Worm (Caenorhabditis elegans) whole organism, L3 larva: Measurements from ENCODE around the gene dot-1.2.

ENCODE experiments used
- R02D3.7 ChIP-seq: fragments of 150-350 bp; optimal IDR thresholded peaks from 2 replicates; lab custom pipeline; 2014; ENCODE audit warnings: missing biosample characterization, missing genetic modification characterization
- ama-1 ChIP-seq: fragments of 150-350 bp; optimal IDR thresholded peaks from 2 replicates; lab custom pipeline; 2018
- ceh-16 ChIP-seq: sonication (generic microtip); optimal IDR thresholded peaks from 2 replicates; lab custom pipeline; 2017; ENCODE audit warnings: missing biosample characterization, missing genetic modification characterization
- ceh-28 ChIP-seq: fragments of 150-350 bp; optimal IDR thresholded peaks from 2 replicates; lab custom pipeline; 2014; ENCODE audit warnings: missing biosample characterization, missing genetic modification reagents, missing genetic modification characterization
- ceh-82 ChIP-seq: fragments of 150-350 bp; optimal IDR thresholded peaks from 2 replicates; lab custom pipeline; 2014; ENCODE audit warnings: missing biosample characterization, missing genetic modification characterization
- ceh-9 ChIP-seq: sonication (generic microtip); optimal IDR thresholded peaks from 2 replicates; lab custom pipeline; 2018; ENCODE audit warnings: missing biosample characterization, missing genetic modification characterization
- daf-12 ChIP-seq: fragments of 150-350 bp; optimal IDR thresholded peaks from 2 replicates; lab custom pipeline; 2014; ENCODE audit warnings: missing biosample characterization, missing genetic modification reagents, missing genetic modification characterization
- egl-27 ChIP-seq: sonication (generic microtip); optimal IDR thresholded peaks from 4 replicates; lab custom pipeline; 2017; ENCODE audit warnings: missing biosample characterization, missing genetic modification reagents, missing genetic modification characterization
- elt-1 ChIP-seq: fragments of 150-350 bp; optimal IDR thresholded peaks from 2 replicates; lab custom pipeline; 2014; ENCODE audit warnings: missing biosample characterization, missing genetic modification characterization
- elt-2 ChIP-seq: sonication (generic microtip); optimal IDR thresholded peaks from 2 replicates; lab custom pipeline; 2016; ENCODE audit warnings: missing genetic modification reagents, mild to moderate bottlenecking, missing genetic modification characterization, missing compliant biosample characterization
- eor-1 ChIP-seq, 2 experiments: fragments of 150-350 bp; optimal IDR thresholded peaks; 2 replicates each; lab custom pipeline; 2014 to 2018; ENCODE audit warnings: missing biosample characterization in 2 of 2, missing genetic modification characterization in 2 of 2
- fkh-10 ChIP-seq: sonication (generic microtip); optimal IDR thresholded peaks from 2 replicates; lab custom pipeline; 2017; ENCODE audit warnings: missing biosample characterization, missing genetic modification reagents, missing genetic modification characterization
- fkh-2 ChIP-seq: fragments of 150-350 bp; optimal IDR thresholded peaks from 2 replicates; lab custom pipeline; 2014; ENCODE audit warnings: missing biosample characterization, missing genetic modification reagents, missing genetic modification characterization
- hmg-11 ChIP-seq: sonication (generic microtip); optimal IDR thresholded peaks from 2 replicates; lab custom pipeline; 2016; ENCODE audit warnings: missing genetic modification characterization, missing compliant biosample characterization
- jun-1 ChIP-seq: fragments of 150-350 bp; optimal IDR thresholded peaks from 2 replicates; lab custom pipeline; 2014; ENCODE audit warnings: missing biosample characterization, missing genetic modification reagents, missing genetic modification characterization
- lin-15B ChIP-seq: fragments of 150-350 bp; optimal IDR thresholded peaks from 2 replicates; lab custom pipeline; 2014; ENCODE audit warnings: missing biosample characterization, missing genetic modification characterization
- lsy-12 ChIP-seq: sonication (generic microtip); optimal IDR thresholded peaks from 2 replicates; lab custom pipeline; 2016; ENCODE audit warnings: mild to moderate bottlenecking, missing genetic modification characterization, missing compliant biosample characterization
- mml-1 ChIP-seq: fragments of 150-350 bp; sonication (generic microtip); optimal IDR thresholded peaks from 3 replicates; lab custom pipeline; 2014; ENCODE audit warnings: missing biosample characterization, missing genetic modification characterization
- nfya-1 ChIP-seq: sonication (generic microtip); optimal IDR thresholded peaks from 2 replicates; lab custom pipeline; 2017; ENCODE audit warnings: missing genetic modification characterization, mild to moderate bottlenecking, missing compliant biosample characterization, antibody characterized with exemption, moderate library complexity; ENCODE audit not compliant: insufficient read depth
- nhr-12 ChIP-seq: fragments of 150-350 bp; optimal IDR thresholded peaks from 2 replicates; lab custom pipeline; 2014; ENCODE audit warnings: missing biosample characterization, missing genetic modification characterization
- nhr-237 ChIP-seq: fragments of 150-350 bp; optimal IDR thresholded peaks from 2 replicates; lab custom pipeline; 2014; ENCODE audit warnings: missing biosample characterization, missing genetic modification characterization
- nhr-28 ChIP-seq: fragments of 150-350 bp; optimal IDR thresholded peaks from 2 replicates; lab custom pipeline; 2014; ENCODE audit warnings: missing biosample characterization, missing genetic modification characterization
- nhr-43 ChIP-seq: sonication (generic microtip); optimal IDR thresholded peaks from 2 replicates; lab custom pipeline; 2016; ENCODE audit warnings: mild to moderate bottlenecking, missing genetic modification characterization, missing compliant biosample characterization; ENCODE audit not compliant: poor library complexity, severe bottlenecking
- nhr-67 ChIP-seq: fragments of 150-350 bp; optimal IDR thresholded peaks from 2 replicates; lab custom pipeline; 2014; ENCODE audit warnings: missing biosample characterization, missing genetic modification characterization
- nhr-76 ChIP-seq: fragments of 150-350 bp; sonication (generic microtip); optimal IDR thresholded peaks from 5 replicates; lab custom pipeline; 2014; ENCODE audit warnings: missing biosample characterization, missing genetic modification characterization
- nhr-77 ChIP-seq: fragments of 150-350 bp; optimal IDR thresholded peaks from 2 replicates; lab custom pipeline; 2014; ENCODE audit warnings: missing biosample characterization, missing genetic modification characterization
- pha-4 ChIP-seq: fragments of 150-350 bp; optimal IDR thresholded peaks from 2 replicates; lab custom pipeline; 2014; ENCODE audit warnings: missing biosample characterization, missing genetic modification reagents, missing genetic modification characterization
- pqm-1 ChIP-seq: fragments of 150-350 bp; optimal IDR thresholded peaks from 2 replicates; lab custom pipeline; 2017; ENCODE audit warnings: missing biosample characterization, missing genetic modification characterization, inconsistent platforms
- sea-2 ChIP-seq: fragments of 150-350 bp; sonication (generic microtip); optimal IDR thresholded peaks from 4 replicates; lab custom pipeline; 2014; ENCODE audit warnings: missing biosample characterization, missing genetic modification reagents, missing genetic modification characterization
- skn-1 ChIP-seq: fragments of 150-350 bp; optimal IDR thresholded peaks from 2 replicates; lab custom pipeline; 2014; ENCODE audit warnings: missing biosample characterization, missing genetic modification characterization
- tbx-2 ChIP-seq: sonication (generic microtip); optimal IDR thresholded peaks from 2 replicates; lab custom pipeline; 2016; ENCODE audit warnings: mild to moderate bottlenecking, missing genetic modification characterization, missing compliant biosample characterization
- unc-39 ChIP-seq: sonication (generic microtip); optimal IDR thresholded peaks from 4 replicates; lab custom pipeline; 2017; ENCODE audit warnings: missing biosample characterization, missing genetic modification characterization
- unc-62 ChIP-seq: fragments of 150-350 bp; sonication (generic microtip); optimal IDR thresholded peaks from 4 replicates; lab custom pipeline; 2014; ENCODE audit warnings: missing biosample characterization, missing genetic modification reagents, missing genetic modification characterization
- zag-1 ChIP-seq: fragments of 150-350 bp; optimal IDR thresholded peaks from 2 replicates; lab custom pipeline; 2014; ENCODE audit warnings: missing biosample characterization, missing genetic modification characterization
- ztf-11 ChIP-seq: fragments of 150-350 bp; optimal IDR thresholded peaks from 2 replicates; lab custom pipeline; 2014; ENCODE audit warnings: missing biosample characterization, missing genetic modification characterization
- ztf-4 ChIP-seq: fragments of 150-350 bp; optimal IDR thresholded peaks from 2 replicates; lab custom pipeline; 2014; ENCODE audit warnings: missing biosample characterization, missing genetic modification characterization

The dot-1.2 gene

DNA sequence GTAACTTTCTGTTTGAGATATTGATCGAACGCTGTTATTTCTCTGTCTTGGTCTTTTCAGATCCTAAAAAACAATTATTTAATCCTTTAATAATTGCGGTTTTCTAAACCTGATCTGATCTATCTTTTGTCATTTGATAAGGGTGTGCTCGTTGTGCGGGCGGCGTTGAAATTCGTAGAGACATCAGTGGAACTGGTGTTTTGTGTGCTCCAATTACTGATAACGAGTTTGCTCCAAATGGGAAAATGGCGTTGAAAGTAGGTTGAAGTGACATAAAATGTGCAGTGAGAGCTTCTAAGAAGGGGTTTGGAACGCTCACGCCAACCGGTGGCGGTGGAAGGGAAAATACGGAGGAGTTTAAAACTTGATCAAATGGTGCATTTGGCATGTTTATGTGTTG is 14.7 kb downstream of the dot-1.2 start:
- TF ChIP-seq elt-2 (tag; lab: Kevin White, UChicago): peak; percentile 67
- no peak for TF ChIP-seq sea-2 (GFP tag; lab: Kevin White, UChicago)
- TF ChIP-seq nhr-12 (tag; lab: Kevin White, UChicago): no peak
- peak; percentile 56 for TF ChIP-seq pqm-1 (tag; lab: Kevin White, UChicago)

DNA sequence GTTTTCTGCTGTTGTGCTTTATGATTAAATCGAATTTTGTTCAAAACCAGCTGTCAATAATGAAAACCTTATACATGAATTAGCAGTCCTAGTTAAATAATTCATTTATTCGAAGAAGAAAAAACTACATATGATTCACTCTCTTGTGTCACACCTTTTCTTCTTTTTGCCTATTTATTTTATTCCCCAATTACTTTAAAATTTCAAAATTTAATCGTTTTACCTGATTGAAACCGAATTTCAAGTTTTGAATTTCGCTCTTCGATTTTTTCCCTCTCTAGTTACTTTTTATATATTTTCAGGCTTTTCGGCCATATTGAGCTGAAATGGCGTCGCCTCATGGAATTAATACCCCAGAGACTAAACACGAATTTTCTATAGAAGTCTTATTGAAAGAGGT is 16.7 kb downstream of the dot-1.2 start, which contains the start of gene xtr-1:
Gene xtr-1, plus strand, starts transcription at position 301 of the 400 bp plus-strand sequence.
- no peak for TF ChIP-seq tbx-2 (tag; lab: Kevin White, UChicago)
- no peak for TF ChIP-seq ceh-9
- no peak for TF ChIP-seq elt-2 (tag; lab: Kevin White, UChicago)
- no peak for TF ChIP-seq ceh-16
- TF ChIP-seq elt-1 (tag; lab: Kevin White, UChicago): no peak

DNA sequence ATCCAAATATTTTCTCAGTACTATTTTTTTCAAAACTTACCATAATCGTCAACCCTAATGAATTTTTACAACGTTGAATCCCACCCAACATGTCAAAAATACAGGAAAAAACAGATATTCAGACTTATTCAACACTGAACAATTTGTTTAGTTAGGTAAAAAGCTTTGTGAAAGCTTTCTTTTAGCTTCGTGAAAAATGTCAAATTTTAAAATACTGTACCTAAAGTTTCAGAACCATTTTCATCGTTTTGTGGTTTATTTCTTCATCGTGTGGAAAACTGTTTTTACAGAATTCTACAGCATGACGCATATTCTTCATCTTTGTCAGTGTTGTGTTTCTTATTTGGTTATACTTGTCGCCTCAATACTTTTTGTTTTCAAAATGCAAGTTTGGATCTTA is 18.6 kb downstream of the dot-1.2 start, which contains the start of gene F54F7.14:
Gene F54F7.14, plus strand, starts transcription at position 301 of the 400 bp plus-strand sequence.
- no peak for TF ChIP-seq ztf-11 (tag; lab: Kevin White, UChicago)

DNA sequence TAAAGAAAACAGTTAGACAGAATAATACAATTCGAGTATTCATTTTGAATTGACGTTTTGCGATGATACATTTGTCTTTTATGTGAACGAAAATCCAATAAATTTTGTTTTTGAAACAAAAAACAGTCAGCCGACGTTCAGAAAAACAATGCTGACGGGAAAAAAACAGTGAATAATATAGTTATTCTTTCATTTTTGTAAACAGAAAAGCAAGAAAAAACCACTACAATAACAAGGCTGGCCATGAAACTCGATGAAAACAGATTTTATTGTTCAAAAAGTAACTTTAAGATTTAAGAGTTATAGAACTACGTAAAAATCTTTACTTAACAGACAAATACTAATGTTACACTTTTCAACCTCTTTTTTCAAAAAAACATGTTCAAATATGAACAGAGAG is 19.1 kb downstream of the dot-1.2 start, which contains the start of gene F54F7.3:
Gene F54F7.3, minus strand, starts transcription at position 101 of the 400 bp plus-strand sequence.
- no peak for TF ChIP-seq hmg-11
- no peak for TF ChIP-seq lsy-12
- TF ChIP-seq fkh-10: no peak
- TF ChIP-seq ama-1: no peak
- TF ChIP-seq pha-4: no peak
- TF ChIP-seq unc-62 (GFP tag; lab: Kevin White, UChicago): no peak
- TF ChIP-seq nhr-77: no peak
- TF ChIP-seq nhr-76 (tag; lab: Kevin White, UChicago): no peak
- TF ChIP-seq mml-1 (tag; lab: Kevin White, UChicago): no peak
- TF ChIP-seq nhr-67 (tag; lab: Kevin White, UChicago): no peak
- TF ChIP-seq daf-12 (tag; lab: Kevin White, UChicago): no peak
- TF ChIP-seq ztf-4 (tag; lab: Kevin White, UChicago): no peak
- TF ChIP-seq jun-1 (tag; lab: Kevin White, UChicago): no peak
- TF ChIP-seq skn-1 (tag; lab: Kevin White, UChicago): no peak

DNA sequence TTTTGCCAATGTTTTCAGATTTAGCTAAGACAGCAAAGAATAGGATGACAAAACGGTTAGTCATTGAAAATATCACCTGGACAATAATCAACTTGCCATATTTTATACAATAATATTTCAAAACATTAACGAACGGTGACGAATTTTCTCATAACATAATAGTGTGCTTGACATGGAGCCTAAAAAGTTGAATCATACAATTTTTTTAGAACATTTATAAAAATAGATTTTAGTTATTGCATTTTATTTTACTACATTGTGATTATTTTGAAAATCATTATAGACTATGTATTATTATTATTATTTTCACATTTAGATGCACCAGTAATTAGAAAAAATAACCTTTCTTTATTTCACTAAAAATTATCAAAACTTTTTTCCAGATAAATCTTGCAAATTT is 20.5 kb downstream of the dot-1.2 start, which contains the start of gene F54F7.9:
Gene F54F7.9, minus strand, starts transcription at position 101 of the 400 bp plus-strand sequence.
- TF ChIP-seq hmg-11 (no peak), nhr-28 (tag; lab: Kevin White, UChicago) (no peak), nhr-76 (tag; lab: Kevin White, UChicago) (no peak), fkh-2 (tag; lab: Kevin White, UChicago) (no peak), unc-39 (tag; lab: Kevin White, UChicago) (no peak), nfya-1 (tag; lab: Kevin White, UChicago) (no peak), nhr-237 (tag; lab: Kevin White, UChicago) (no peak), elt-1 (tag; lab: Kevin White, UChicago) (no peak), eor-1 (tag; optimal IDR thresholded peaks at IDR 0.05; lab: Kevin White, UChicago) (no peak), lin-15B (no peak), unc-62 (GFP tag; lab: Kevin White, UChicago) (no peak), mml-1 (tag; lab: Kevin White, UChicago) (no peak), nhr-67 (tag; lab: Kevin White, UChicago) (no peak)

DNA sequence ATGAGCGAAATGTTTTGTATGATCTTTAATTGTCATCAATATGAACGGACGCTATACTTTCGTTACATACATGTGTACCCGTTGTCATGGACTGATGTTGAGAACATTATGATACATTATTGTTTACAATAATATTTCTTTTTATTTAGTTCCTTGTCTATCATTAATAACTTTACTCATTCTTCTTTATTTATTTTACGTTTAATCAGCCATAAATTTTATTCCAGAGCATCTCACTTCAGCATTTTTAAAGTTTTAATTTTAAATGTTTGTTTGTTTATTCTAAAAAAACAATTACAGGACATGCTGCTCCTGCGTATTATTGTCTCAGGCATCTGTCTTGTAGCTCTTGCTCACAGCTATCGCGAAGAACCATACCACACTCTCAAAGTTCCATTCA is 25.8 kb downstream of the dot-1.2 start, which contains the start of gene F54F7.2:
Gene F54F7.2, plus strand, starts transcription at position 301 of the 400 bp plus-strand sequence.
- TF ChIP-seq nhr-237 (tag; lab: Kevin White, UChicago) (no peak), eor-1 (tag; optimal IDR thresholded peaks at IDR 0.05; lab: Kevin White, UChicago) (no peak), ceh-28 (no peak), nhr-43 (tag; lab: Kevin White, UChicago) (no peak), R02D3.7 (tag; lab: Kevin White, UChicago) (no peak), jun-1 (tag; lab: Kevin White, UChicago) (no peak), fkh-2 (tag; lab: Kevin White, UChicago) (no peak), ceh-82 (tag; lab: Kevin White, UChicago) (no peak), unc-39 (tag; lab: Kevin White, UChicago) (no peak), zag-1 (no peak), egl-27 (tag; lab: Kevin White, UChicago) (no peak), lin-15B (no peak)
